Worm (Caenorhabditis elegans) whole organism, midembryonic: ENCODE measurements around the gene snb-7.
A peak's percentile ranks its signal among the peaks of the same experiment; 100 is the strongest.

Source experiments
- T22C8.4 ChIP-seq: fragments of 200-800 bp; sonication (Bioruptor generic); IDR thresholded peaks from 2 replicates; pipeline ENCODE4 v1.3.6; 2022; ENCODE audit warnings: missing genetic modification characterization, missing compliant biosample characterization
- cog-1 ChIP-seq: sonication (generic microtip); optimal IDR thresholded peaks from 2 replicates; lab custom pipeline; 2016; ENCODE audit warnings: missing genetic modification characterization, missing compliant biosample characterization
- flt-1 ChIP-seq: fragments of 200-800 bp; sonication (Bioruptor generic); IDR thresholded peaks from 2 replicates; pipeline ENCODE4 v1.3.6; 2022; ENCODE audit warnings: missing genetic modification characterization, missing compliant biosample characterization
- klf-2 ChIP-seq: fragments of 200-800 bp; sonication (Bioruptor generic); conservative IDR thresholded peaks from 2 replicates; pipeline ENCODE4 v1.3.6; 2022; ENCODE audit warnings: missing genetic modification reagents, missing genetic modification characterization, missing compliant biosample characterization
- med-1 ChIP-seq: sonication (generic microtip); optimal IDR thresholded peaks from 2 replicates; lab custom pipeline; 2017; ENCODE audit warnings: missing genetic modification characterization, mild to moderate bottlenecking, missing compliant biosample characterization, antibody characterized with exemption, missing genetic modification reagents; ENCODE audit not compliant: insufficient read depth
- tab-1 ChIP-seq: fragments of 200-800 bp; sonication (Bioruptor generic); IDR thresholded peaks from 2 replicates; pipeline ENCODE4 v1.3.6; 2022; ENCODE audit warnings: missing genetic modification characterization, missing compliant biosample characterization
- ztf-23 ChIP-seq: fragments of 200-800 bp; sonication (Bioruptor generic); IDR thresholded peaks from 2 replicates; pipeline ENCODE4 v1.3.6; 2022; ENCODE audit warnings: missing genetic modification reagents, missing genetic modification characterization, missing compliant biosample characterization
- ztf-29 ChIP-seq: fragments of 200-800 bp; sonication (Bioruptor generic); IDR thresholded peaks from 2 replicates; pipeline ENCODE4 v1.3.6; 2022; ENCODE audit warnings: missing genetic modification reagents, missing genetic modification characterization, missing compliant biosample characterization

DNA sequence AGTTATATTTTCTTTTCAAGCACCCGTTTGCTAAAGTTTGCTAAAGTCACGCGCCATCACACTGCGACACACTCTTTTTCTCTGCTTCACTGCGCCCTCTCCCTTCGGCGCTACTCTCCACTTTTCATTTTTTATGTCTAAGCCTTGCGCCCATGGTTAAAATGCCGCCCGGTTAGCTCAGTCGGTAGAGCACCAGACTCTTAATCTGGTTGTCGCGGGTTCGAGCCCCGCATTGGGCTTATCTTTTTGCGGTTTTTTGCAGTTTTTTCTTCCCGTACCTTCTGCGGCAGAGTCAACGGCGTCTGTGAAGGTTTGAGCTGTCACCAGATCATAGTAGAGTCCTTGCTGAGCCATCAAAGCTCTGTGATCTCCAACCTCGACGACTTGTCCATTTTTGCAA lies 33.9 kb downstream of the snb-7 start:
- peak; percentile 88 for TF ChIP-seq ztf-23
- peak; percentile 63 for TF ChIP-seq flt-1 (GFP tag; lab: Robert Waterston, UW)
- TF ChIP-seq klf-2 (GFP tag; lab: Robert Waterston, UW): peak; percentile 69
- TF ChIP-seq ztf-29 (GFP tag; lab: Robert Waterston, UW): peak; percentile 71; the same call in 1 of the 2 replicates
- TF ChIP-seq med-1: peak; percentile 49
- TF ChIP-seq T22C8.4: peak; percentile 76
- TF ChIP-seq cog-1 (tag; lab: Kevin White, UChicago): peak; percentile 59
- TF ChIP-seq tab-1 (GFP tag; lab: Robert Waterston, UW): peak; percentile 80
